Worm (Caenorhabditis elegans) whole organism, late embryonic: ENCODE data around the gene fbxa-56.

Experiments
- F13H6.1 ChIP-seq: sonication (generic microtip); optimal IDR thresholded peaks from 2 replicates; lab custom pipeline; 2016; ENCODE audit warnings: missing genetic modification characterization, missing compliant biosample characterization
- ceh-19 ChIP-seq: fragments of 200-800 bp; sonication (Bioruptor generic); optimal IDR thresholded peaks from 2 replicates; lab custom pipeline; 2018; ENCODE audit warnings: mild to moderate bottlenecking, missing genetic modification characterization, missing compliant biosample characterization
- ceh-34 ChIP-seq: sonication (generic microtip); optimal IDR thresholded peaks from 2 replicates; lab custom pipeline; 2016; ENCODE audit warnings: mild to moderate bottlenecking, missing genetic modification characterization, missing compliant biosample characterization
- ceh-6 ChIP-seq: fragments of 200-800 bp; sonication (Bioruptor generic); optimal IDR thresholded peaks from 2 replicates; lab custom pipeline; 2018; ENCODE audit warnings: mild to moderate bottlenecking, missing genetic modification characterization, missing compliant biosample characterization
- fkh-10 ChIP-seq: fragments of 150-350 bp; optimal IDR thresholded peaks from 2 replicates; lab custom pipeline; 2014; ENCODE audit warnings: missing biosample characterization, missing genetic modification reagents, missing genetic modification characterization
- hlh-30 ChIP-seq: sonication (generic microtip); optimal IDR thresholded peaks from 2 replicates; lab custom pipeline; 2017; ENCODE audit warnings: antibody characterized with exemption, missing genetic modification characterization, missing compliant biosample characterization; ENCODE audit not compliant: insufficient read depth
- nfya-1 ChIP-seq: sonication (generic microtip); optimal IDR thresholded peaks from 2 replicates; lab custom pipeline; 2017; ENCODE audit warnings: missing genetic modification characterization, mild to moderate bottlenecking, missing compliant biosample characterization, antibody characterized with exemption, moderate library complexity
- pha-4 ChIP-seq: fragments of 150-350 bp; optimal IDR thresholded peaks from 2 replicates; lab custom pipeline; 2018; ENCODE audit warnings: missing biosample characterization, missing genetic modification reagents, missing genetic modification characterization
- pqm-1 ChIP-seq: sonication (generic microtip); optimal IDR thresholded peaks from 2 replicates; lab custom pipeline; 2016; ENCODE audit warnings: missing genetic modification characterization, missing compliant biosample characterization
- pros-1 ChIP-seq: fragments of 150-350 bp; optimal IDR thresholded peaks from 2 replicates; lab custom pipeline; 2014; ENCODE audit warnings: missing biosample characterization, missing genetic modification reagents, missing genetic modification characterization
- tbx-2 ChIP-seq: sonication (generic microtip); optimal IDR thresholded peaks from 2 replicates; lab custom pipeline; 2016; ENCODE audit warnings: missing genetic modification characterization, missing compliant biosample characterization
- unc-55 ChIP-seq: sonication (generic microtip); optimal IDR thresholded peaks from 2 replicates; lab custom pipeline; 2017; ENCODE audit warnings: missing biosample characterization, missing genetic modification reagents, missing genetic modification characterization
- ztf-16 ChIP-seq: sonication (generic microtip); optimal IDR thresholded peaks from 2 replicates; lab custom pipeline; 2017; ENCODE audit warnings: missing genetic modification characterization, missing compliant biosample characterization

DNA sequence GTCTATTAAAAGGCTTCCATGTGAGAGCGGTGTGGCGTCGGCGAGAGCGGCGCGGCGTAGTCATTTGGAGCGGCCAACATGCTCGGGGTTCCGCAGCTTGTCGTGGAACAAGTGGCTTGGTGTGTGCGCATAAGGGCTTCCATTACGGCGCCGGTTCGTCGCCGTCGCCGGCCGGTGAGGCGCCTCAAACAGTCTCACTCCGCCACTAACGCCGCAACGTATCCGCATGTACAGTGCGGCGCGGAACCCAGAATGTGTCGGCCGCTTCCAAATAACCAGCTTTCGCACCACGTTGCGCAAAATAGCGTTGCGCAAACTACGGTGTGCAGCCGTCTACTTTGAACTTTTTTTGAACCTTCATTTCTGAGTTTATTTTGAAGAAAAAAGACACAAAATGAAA is 33.1 kb upstream of the fbxa-56 start:
- TF ChIP-seq pqm-1 (tag; lab: Kevin White, UChicago), result no peak
- TF ChIP-seq fkh-10 (GFP tag; lab: Kevin White, UChicago), result no peak
- no peak for TF ChIP-seq nfya-1
- TF ChIP-seq tbx-2 (tag; lab: Kevin White, UChicago), result no peak
- no peak for TF ChIP-seq F13H6.1
- TF ChIP-seq ceh-6 (GFP tag; lab: Kevin White, UChicago), result no peak
- TF ChIP-seq ceh-34, result no peak
- TF ChIP-seq pros-1 (tag; lab: Kevin White, UChicago), result no peak
- no peak for TF ChIP-seq unc-55 (GFP tag; lab: Kevin White, UChicago)
- no peak for TF ChIP-seq ceh-19 (GFP tag; lab: Kevin White, UChicago)
- no peak for TF ChIP-seq hlh-30
- TF ChIP-seq ztf-16 (tag; lab: Kevin White, UChicago), result no peak
- no peak for TF ChIP-seq pha-4 (tag; lab: Kevin White, UChicago)
